Worm (Caenorhabditis elegans) whole organism, L4 larva: Measurements from ENCODE around the gene aff-1.

Experiments
- ceh-82 ChIP-seq: sonication (generic microtip); optimal IDR thresholded peaks from 2 replicates; lab custom pipeline; 2017; ENCODE audit warnings: missing biosample characterization, missing genetic modification characterization
- jun-1 ChIP-seq: fragments of 150-350 bp; optimal IDR thresholded peaks from 2 replicates; lab custom pipeline; 2014; ENCODE audit warnings: missing biosample characterization, missing genetic modification reagents, missing genetic modification characterization
- lin-39 ChIP-seq: fragments of 150-350 bp; optimal IDR thresholded peaks from 2 replicates; lab custom pipeline; 2014; ENCODE audit warnings: missing biosample characterization, missing genetic modification reagents, missing genetic modification characterization
- nhr-28 ChIP-seq: fragments of 150-350 bp; optimal IDR thresholded peaks from 2 replicates; lab custom pipeline; 2014; ENCODE audit warnings: missing biosample characterization, missing genetic modification characterization
- skn-1 ChIP-seq: fragments of 150-350 bp; optimal IDR thresholded peaks from 2 replicates; lab custom pipeline; 2014; ENCODE audit warnings: missing biosample characterization, missing genetic modification characterization
- tra-1 ChIP-seq: fragments of 200-800 bp; sonication (Bioruptor generic); IDR thresholded peaks from 2 replicates; pipeline ENCODE4 v1.3.6; 2022; ENCODE audit warnings: missing genetic modification reagents, missing genetic modification characterization, missing compliant biosample characterization

- TF ChIP-seq jun-1 (tag; lab: Kevin White, UChicago) = no peak
- no peak for TF ChIP-seq skn-1
- TF ChIP-seq ceh-82 (tag; lab: Kevin White, UChicago) = no peak
- peak; percentile 86 for TF ChIP-seq nhr-28 (tag; lab: Kevin White, UChicago)
- no peak for TF ChIP-seq lin-39 (tag; lab: Kevin White, UChicago)
- no peak for TF ChIP-seq tra-1 (GFP tag; lab: Robert Waterston, UW)
Measured at ce11 chrII:6847917-6848379, 15.6 kb downstream of the aff-1 start, which contains the start of gene tbc-6.
